Fruit fly (Drosophila melanogaster): ENCODE data around the gene CG2150.

The CG2150 gene

dm6 chr3R:31721466-31721865 lies 43.1 kb downstream of the CG2150 start:
- TF ChIP-seq CG12768 (GFP tag; optimal IDR thresholded peaks at IDR 0.05) (no peak), tj (GFP tag; optimal IDR thresholded peaks at IDR 0.05) (no peak), CG7045 (GFP tag; optimal IDR thresholded peaks at IDR 0.05) (no peak), CG33017 (tag; optimal IDR thresholded peaks at IDR 0.05) (no peak), CG14711 (tag; optimal IDR thresholded peaks at IDR 0.05) (no peak), Crg-1 (GFP tag; optimal IDR thresholded peaks at IDR 0.05) (no peak), cnc (optimal IDR thresholded peaks at IDR 0.05) (no peak), ovo (GFP tag; optimal IDR thresholded peaks at IDR 0.05) (no peak)

- TF ChIP-seq Clk (GFP tag; optimal IDR thresholded peaks at IDR 0.05), result no peak
- TF ChIP-seq CG11617 (GFP tag; optimal IDR thresholded peaks at IDR 0.05), result no peak
- TF ChIP-seq pad (GFP tag; optimal IDR thresholded peaks at IDR 0.05), result no peak
- TF ChIP-seq ovo (GFP tag; optimal IDR thresholded peaks at IDR 0.05), result no peak
- TF ChIP-seq CG1620 (GFP tag; optimal IDR thresholded peaks at IDR 0.05), result no peak
- no peak for TF ChIP-seq Hr96 (GFP tag; optimal IDR thresholded peaks at IDR 0.05)
- TF ChIP-seq CG7045 (GFP tag; optimal IDR thresholded peaks at IDR 0.05), result no peak
- TF ChIP-seq bab1 (GFP tag; optimal IDR thresholded peaks at IDR 0.05), result no peak
These were observed 44.5 kb downstream of the CG2150 start for dm6 chr3R:31720112-31720511.

dm6 chr3R:31719497-31719896 lies 45.1 kb downstream of the CG2150 start:
- TF ChIP-seq ovo (GFP tag; optimal IDR thresholded peaks at IDR 0.05) (no peak), kay (GFP tag; ENCODE audit: borderline replicate concordance) (no peak), CG7045 (GFP tag; optimal IDR thresholded peaks at IDR 0.05) (no peak), cnc (optimal IDR thresholded peaks at IDR 0.05) (no peak), CG11617 (GFP tag; optimal IDR thresholded peaks at IDR 0.05) (no peak), tj (GFP tag; optimal IDR thresholded peaks at IDR 0.05) (no peak), Mnt (GFP tag; optimal IDR thresholded peaks at IDR 0.05) (no peak), CG7101 (tag; optimal IDR thresholded peaks at IDR 0.05) (no peak)

dm6 chr3R:31718967-31719366 lies 45.6 kb downstream of the CG2150 start:
- TF ChIP-seq bab1 (GFP tag; optimal IDR thresholded peaks at IDR 0.05) (no peak), CG11617 (GFP tag; optimal IDR thresholded peaks at IDR 0.05) (no peak), CG7101 (tag; optimal IDR thresholded peaks at IDR 0.05) (no peak), pad (GFP tag; optimal IDR thresholded peaks at IDR 0.05) (no peak), ovo (GFP tag; optimal IDR thresholded peaks at IDR 0.05) (no peak), Crg-1 (GFP tag; optimal IDR thresholded peaks at IDR 0.05) (no peak), kay (GFP tag; ENCODE audit: borderline replicate concordance) (no peak), tj (GFP tag; optimal IDR thresholded peaks at IDR 0.05) (no peak), CG12768 (GFP tag; optimal IDR thresholded peaks at IDR 0.05) (no peak), toe (GFP tag; optimal IDR thresholded peaks at IDR 0.05) (no peak), CG7045 (GFP tag; optimal IDR thresholded peaks at IDR 0.05) (no peak), CG14711 (tag; optimal IDR thresholded peaks at IDR 0.05) (no peak), Hr96 (GFP tag; optimal IDR thresholded peaks at IDR 0.05) (no peak), cic (GFP tag; optimal IDR thresholded peaks at IDR 0.05) (no peak), cnc (optimal IDR thresholded peaks at IDR 0.05) (no peak), Clk (GFP tag; optimal IDR thresholded peaks at IDR 0.05) (no peak), CG33017 (tag; optimal IDR thresholded peaks at IDR 0.05) (no peak)

- no peak for TF ChIP-seq CG12768 (GFP tag; optimal IDR thresholded peaks at IDR 0.05)
- no peak for TF ChIP-seq Crg-1 (GFP tag; optimal IDR thresholded peaks at IDR 0.05)
- no peak for TF ChIP-seq toe (GFP tag; optimal IDR thresholded peaks at IDR 0.05)
- TF ChIP-seq CG7045 (GFP tag; optimal IDR thresholded peaks at IDR 0.05), result no peak
- TF ChIP-seq CG33017 (tag; optimal IDR thresholded peaks at IDR 0.05), result no peak
- no peak for TF ChIP-seq cic (GFP tag; optimal IDR thresholded peaks at IDR 0.05)
- no peak for TF ChIP-seq CG14711 (tag; optimal IDR thresholded peaks at IDR 0.05)
- no peak for TF ChIP-seq CG11617 (GFP tag; optimal IDR thresholded peaks at IDR 0.05)
- no peak for TF ChIP-seq bab1 (GFP tag; optimal IDR thresholded peaks at IDR 0.05)
- no peak for TF ChIP-seq Clk (GFP tag; optimal IDR thresholded peaks at IDR 0.05)
- no peak for TF ChIP-seq cnc (optimal IDR thresholded peaks at IDR 0.05)
- TF ChIP-seq CG1620 (GFP tag; optimal IDR thresholded peaks at IDR 0.05), result no peak
- TF ChIP-seq kay (GFP tag; ENCODE audit: borderline replicate concordance), result no peak
These were observed 46.4 kb downstream of the CG2150 start for dm6 chr3R:31718168-31718565.

- TF ChIP-seq Mnt (GFP tag; optimal IDR thresholded peaks at IDR 0.05) (no peak), cic (GFP tag; optimal IDR thresholded peaks at IDR 0.05) (no peak), CG7045 (GFP tag; optimal IDR thresholded peaks at IDR 0.05) (peak; percentile 15), CG33017 (tag; optimal IDR thresholded peaks at IDR 0.05) (peak; percentile 5), toe (GFP tag; optimal IDR thresholded peaks at IDR 0.05) (peak; percentile 26), CG5204 (GFP tag; optimal IDR thresholded peaks at IDR 0.05) (peak; percentile 60)
These were observed 47.0 kb downstream of the CG2150 start for dm6 chr3R:31717299-31718167.

- TF ChIP-seq CG11617 (GFP tag; optimal IDR thresholded peaks at IDR 0.05) (no peak), tj (GFP tag; optimal IDR thresholded peaks at IDR 0.05) (peak; percentile 95)
These were observed 48.3 kb downstream of the CG2150 start for dm6 chr3R:31716265-31716664.

All from whole organism, adult.